Worm (Caenorhabditis elegans) whole organism, late embryonic: ENCODE results near the gene npr-16.

Source experiments
- ama-1 ChIP-seq: fragments of 150-350 bp; optimal IDR thresholded peaks from 2 replicates; lab custom pipeline; 2014
- lim-6 ChIP-seq: sonication (generic microtip); optimal IDR thresholded peaks from 2 replicates; lab custom pipeline; 2016; ENCODE audit warnings: missing genetic modification characterization, missing compliant biosample characterization
- nfya-1 ChIP-seq: sonication (generic microtip); optimal IDR thresholded peaks from 2 replicates; lab custom pipeline; 2017; ENCODE audit warnings: missing genetic modification characterization, mild to moderate bottlenecking, missing compliant biosample characterization, antibody characterized with exemption, moderate library complexity
- pqm-1 ChIP-seq: sonication (generic microtip); optimal IDR thresholded peaks from 2 replicates; lab custom pipeline; 2016; ENCODE audit warnings: missing genetic modification characterization, missing compliant biosample characterization
- sdc-2 ChIP-seq: sonication (generic microtip); optimal IDR thresholded peaks from 2 replicates; lab custom pipeline; 2016; ENCODE audit warnings: missing genotype, missing genetic modification characterization, missing compliant biosample characterization
- unc-3 ChIP-seq, 2 experiments: fragments of 200-800 bp in 1 of 2; sonication (Bioruptor generic) in 1 of 2; sonication (generic microtip) in 1 of 2; conservative IDR thresholded peaks in 1 of 2; optimal IDR thresholded peaks in 1 of 2; 2 replicates each; pipeline versions ENCODE4 v1.3.6 to Lab custom; 2016 to 2022; ENCODE audit warnings: missing compliant biosample characterization in 2 of 2, missing genetic modification characterization in 2 of 2, missing genetic modification reagents in 1 of 2

DNA sequence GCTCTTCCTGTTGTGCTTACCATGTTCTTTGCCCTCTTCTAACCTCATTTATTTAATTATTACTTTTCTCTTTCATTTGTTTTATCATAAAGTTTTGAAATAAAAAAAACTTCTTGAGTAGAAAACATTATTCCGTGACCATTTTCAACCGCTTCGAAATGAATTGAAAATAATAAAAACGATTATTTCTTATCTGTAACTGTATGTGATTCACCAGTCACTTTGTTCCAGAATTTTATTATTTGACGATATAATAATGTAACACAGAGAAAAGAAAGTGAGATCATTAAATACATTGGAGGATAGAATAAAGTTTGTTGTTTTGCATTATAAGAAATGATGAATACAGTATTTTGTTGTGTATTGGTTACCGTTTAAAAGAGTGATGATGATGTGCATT is 13.5 kb upstream of the npr-16 start:
- TF ChIP-seq ama-1 (no peak), nfya-1 (tag; lab: Kevin White, UChicago) (no peak), unc-3 (GFP tag; conservative IDR thresholded peaks at IDR 0.05; lab: Robert Waterston, UW) (no peak), unc-3 (tag; optimal IDR thresholded peaks at IDR 0.05; lab: Kevin White, UChicago) (no peak), sdc-2 (tag; lab: Kevin White, UChicago) (no peak), pqm-1 (no peak), lim-6 (no peak)
